Fruit fly (Drosophila melanogaster) whole organism, embryonic: ENCODE measurements around the gene CG12766.

Experiments used
- CG10267 ChIP-seq: fragments of 200-800 bp; sonication (Bioruptor generic); optimal IDR thresholded peaks from 2 replicates; lab custom pipeline; 2018; ENCODE audit warnings: missing biosample characterization, mild to moderate bottlenecking, missing genetic modification characterization, moderate library complexity
- CG11247 ChIP-seq: fragments of 200-800 bp; sonication (Bioruptor generic); IDR thresholded peaks from 2 replicates; pipeline ENCODE4 v1.3.6; 2022; ENCODE audit warnings: missing biosample characterization, missing genetic modification characterization
- CG11398 ChIP-seq: fragments of 200-800 bp; sonication (Bioruptor generic); optimal IDR thresholded peaks from 2 replicates; lab custom pipeline; 2016; ENCODE audit warnings: missing biosample characterization, missing genetic modification characterization
- CG15601 ChIP-seq: fragments of 200-800 bp; sonication (Bioruptor generic); optimal IDR thresholded peaks from 3 replicates; lab custom pipeline; 2019; ENCODE audit warnings: missing biosample characterization, mild to moderate bottlenecking, missing genetic modification characterization, moderate library complexity
- CG16863 ChIP-seq: fragments of 200-800 bp; sonication (Bioruptor generic); optimal IDR thresholded peaks from 3 replicates; lab custom pipeline; 2016; ENCODE audit warnings: missing biosample characterization, missing genetic modification characterization
- CG2199 ChIP-seq: fragments of 200-800 bp; sonication (Bioruptor generic); IDR thresholded peaks from 3 replicates; pipeline ENCODE4 v1.3.6; 2022; ENCODE audit warnings: missing biosample characterization, missing genetic modification characterization
- CG2712 ChIP-seq: fragments of 200-800 bp; optimal IDR thresholded peaks from 3 replicates; lab custom pipeline; 2019; ENCODE audit warnings: missing biosample characterization, mild to moderate bottlenecking, missing genetic modification characterization, moderate library complexity
- CG3281 ChIP-seq: fragments of 200-800 bp; sonication (Bioruptor generic); optimal IDR thresholded peaks from 3 replicates; lab custom pipeline; 2017; ENCODE audit warnings: missing biosample characterization, mild to moderate bottlenecking, missing genetic modification characterization
- CG33213 ChIP-seq: fragments of 200-800 bp; sonication (Bioruptor generic); optimal IDR thresholded peaks from 3 replicates; lab custom pipeline; 2016; ENCODE audit warnings: missing biosample characterization, missing genetic modification characterization
- CG3847 ChIP-seq: fragments of 200-800 bp; sonication (Bioruptor generic); IDR thresholded peaks from 2 replicates; pipeline ENCODE4 v1.3.6; 2022; ENCODE audit warnings: missing biosample characterization, missing genetic modification characterization
- CG4617 ChIP-seq: fragments of 200-800 bp; sonication (Bioruptor generic); optimal IDR thresholded peaks from 3 replicates; lab custom pipeline; 2016; ENCODE audit warnings: missing biosample characterization, missing genetic modification characterization, borderline replicate concordance
- CG7987 ChIP-seq: fragments of 200-800 bp; sonication (Bioruptor generic); optimal IDR thresholded peaks from 2 replicates; lab custom pipeline; 2018; ENCODE audit warnings: missing biosample characterization, mild to moderate bottlenecking, missing genetic modification characterization, moderate library complexity
- CG8924 ChIP-seq: fragments of 200-800 bp; optimal IDR thresholded peaks from 3 replicates; lab custom pipeline; 2019; ENCODE audit warnings: missing biosample characterization, mild to moderate bottlenecking, missing genetic modification characterization, moderate library complexity
- CG8944 ChIP-seq: fragments of 200-800 bp; sonication (Bioruptor generic); optimal IDR thresholded peaks from 3 replicates; lab custom pipeline; 2016; ENCODE audit warnings: missing biosample characterization, missing genetic modification characterization
- CoRest ChIP-seq: fragments of 200-800 bp; sonication (Bioruptor generic); optimal IDR thresholded peaks from 3 replicates; lab custom pipeline; 2018; ENCODE audit warnings: missing biosample characterization, mild to moderate bottlenecking, missing genetic modification characterization, moderate library complexity
- Dip2 ChIP-seq: fragments of 200-800 bp; sonication (Bioruptor generic); IDR thresholded peaks from 2 replicates; pipeline ENCODE4 v1.3.6; 2022; ENCODE audit warnings: missing biosample characterization, missing genetic modification characterization
- Dll ChIP-seq: fragments of 200-800 bp; sonication (Bioruptor generic); IDR thresholded peaks from 4 replicates; pipeline ENCODE4 v1.3.6; 2022; ENCODE audit warnings: missing biosample characterization, missing genetic modification characterization; ENCODE audit not compliant: partially characterized antibody
- Ets97D ChIP-seq: fragments of 200-800 bp; sonication (Bioruptor generic); optimal IDR thresholded peaks from 3 replicates; lab custom pipeline; 2016; ENCODE audit warnings: missing biosample characterization, missing genetic modification characterization
- HLH4C ChIP-seq: fragments of 200-800 bp; sonication (Bioruptor generic); IDR thresholded peaks from 3 replicates; pipeline ENCODE4 v1.3.6; 2022; ENCODE audit warnings: missing biosample characterization, missing genetic modification characterization; ENCODE audit not compliant: partially characterized antibody
- HLH54F ChIP-seq: fragments of 200-800 bp; sonication (Bioruptor generic); optimal IDR thresholded peaks from 3 replicates; lab custom pipeline; 2016; ENCODE audit warnings: missing biosample characterization, missing genetic modification characterization
- HmgZ ChIP-seq: fragments of 200-800 bp; sonication (Bioruptor generic); optimal IDR thresholded peaks from 2 replicates; lab custom pipeline; 2018; ENCODE audit warnings: missing biosample characterization, mild to moderate bottlenecking, missing genetic modification characterization
- MESR4 ChIP-seq: fragments of 200-800 bp; sonication (Bioruptor generic); optimal IDR thresholded peaks from 2 replicates; lab custom pipeline; 2018; ENCODE audit warnings: missing biosample characterization, mild to moderate bottlenecking, missing genetic modification characterization, moderate library complexity
- MTF-1 ChIP-seq: fragments of 200-800 bp; sonication (Bioruptor generic); optimal IDR thresholded peaks from 2 replicates; lab custom pipeline; 2018; ENCODE audit warnings: missing biosample characterization, mild to moderate bottlenecking, missing genetic modification characterization, borderline replicate concordance
- Med ChIP-seq: fragments of 200-800 bp; sonication (Bioruptor generic); peaks from one replicate; lab custom pipeline; 2016; ENCODE audit warnings: missing biosample characterization, missing genetic modification characterization, mild to moderate bottlenecking, inconsistent platforms, moderate library complexity
- NC2β ChIP-seq: fragments of 200-800 bp; sonication (Bioruptor generic); optimal IDR thresholded peaks from 2 replicates; lab custom pipeline; 2016; ENCODE audit warnings: missing biosample characterization, missing genetic modification characterization
- NK7.1 ChIP-seq: fragments of 200-800 bp; sonication (Bioruptor generic); optimal IDR thresholded peaks from 3 replicates; lab custom pipeline; 2016; ENCODE audit warnings: missing biosample characterization, missing genetic modification characterization
- Nf-YC ChIP-seq: fragments of 200-800 bp; optimal IDR thresholded peaks from 3 replicates; lab custom pipeline; 2019; ENCODE audit warnings: missing biosample characterization, mild to moderate bottlenecking, missing genetic modification characterization, moderate library complexity
- Opbp ChIP-seq: fragments of 200-800 bp; sonication (Bioruptor generic); IDR thresholded peaks from 3 replicates; pipeline ENCODE4 v1.3.6; 2022; ENCODE audit warnings: missing biosample characterization, missing genetic modification characterization; ENCODE audit not compliant: partially characterized antibody
- Pdp1 ChIP-seq, 2 experiments: fragments of 200-800 bp; sonication (Bioruptor generic); optimal IDR thresholded peaks; 3 replicates each; lab custom pipeline; 2016; ENCODE audit warnings: missing biosample characterization in 2 of 2, missing genetic modification characterization in 2 of 2, mild to moderate bottlenecking in 1 of 2, moderate library complexity in 1 of 2
- Sin3A ChIP-seq: fragments of >200 bp; optimal IDR thresholded peaks from 2 replicates; lab custom pipeline; 2018
- Sry-δ ChIP-seq: fragments of 200-800 bp; sonication (Bioruptor generic); optimal IDR thresholded peaks from 2 replicates; lab custom pipeline; 2016; ENCODE audit warnings: missing biosample characterization, missing genetic modification characterization
- Xbp1 ChIP-seq: fragments of 200-800 bp; sonication (Bioruptor generic); optimal IDR thresholded peaks from 3 replicates; lab custom pipeline; 2016; ENCODE audit warnings: missing biosample characterization, mild to moderate bottlenecking, missing genetic modification characterization
- abd-A ChIP-seq: fragments of 200-800 bp; sonication (Bioruptor generic); optimal IDR thresholded peaks from 3 replicates; lab custom pipeline; 2019; ENCODE audit warnings: missing biosample characterization, mild to moderate bottlenecking, missing genetic modification characterization, moderate library complexity
- chinmo ChIP-seq: fragments of 200-800 bp; sonication (Bioruptor generic); IDR thresholded peaks from 4 replicates; pipeline ENCODE4 v1.3.6; 2022; ENCODE audit warnings: missing biosample characterization, missing genetic modification characterization; ENCODE audit not compliant: partially characterized antibody
- ci ChIP-seq: fragments of 200-800 bp; sonication (Bioruptor generic); IDR thresholded peaks from 3 replicates; pipeline ENCODE4 v1.3.6; 2022; ENCODE audit warnings: missing biosample characterization, missing genetic modification characterization
- dm ChIP-seq: fragments of 200-800 bp; sonication (Bioruptor generic); optimal IDR thresholded peaks from 3 replicates; lab custom pipeline; 2016; ENCODE audit warnings: missing biosample characterization, missing genetic modification characterization
- dpn ChIP-seq, 2 experiments: fragments of 200-800 bp; sonication (Bioruptor generic); optimal IDR thresholded peaks; 3 replicates each; lab custom pipeline; 2016; ENCODE audit warnings: missing biosample characterization in 2 of 2, missing genetic modification characterization in 2 of 2
- grn ChIP-seq: fragments of 200-800 bp; sonication (Bioruptor generic); optimal IDR thresholded peaks from 3 replicates; lab custom pipeline; 2017; ENCODE audit warnings: missing biosample characterization, missing genetic modification characterization
- ham ChIP-seq: fragments of 200-800 bp; sonication (Bioruptor generic); IDR thresholded peaks from 2 replicates; pipeline ENCODE4 v1.3.6; 2022; ENCODE audit warnings: missing biosample characterization, missing genetic modification characterization
- klu ChIP-seq: fragments of 200-800 bp; sonication (Bioruptor generic); IDR thresholded peaks from 2 replicates; pipeline ENCODE4 v1.3.6; 2022; ENCODE audit warnings: missing biosample characterization, missing genetic modification characterization
- lab ChIP-seq: fragments of 200-800 bp; sonication (Bioruptor generic); optimal IDR thresholded peaks from 3 replicates; lab custom pipeline; 2017; ENCODE audit warnings: missing biosample characterization, missing genetic modification characterization, mild to moderate bottlenecking, moderate library complexity, missing genetic modification reagents
- maf-S ChIP-seq: fragments of 200-800 bp; sonication (Bioruptor generic); optimal IDR thresholded peaks from 2 replicates; lab custom pipeline; 2016; ENCODE audit warnings: missing biosample characterization, missing genetic modification characterization
- nerfin-1 ChIP-seq: fragments of 200-800 bp; sonication (Bioruptor generic); optimal IDR thresholded peaks from 3 replicates; lab custom pipeline; 2019; ENCODE audit warnings: missing biosample characterization, mild to moderate bottlenecking, missing genetic modification characterization, moderate library complexity
- phol ChIP-seq: fragments of 200-800 bp; sonication (Bioruptor generic); optimal IDR thresholded peaks from 3 replicates; lab custom pipeline; 2018; ENCODE audit warnings: missing biosample characterization, mild to moderate bottlenecking, missing genetic modification characterization, moderate library complexity
- pita ChIP-seq: fragments of 200-800 bp; sonication (Bioruptor generic); optimal IDR thresholded peaks from 2 replicates; lab custom pipeline; 2017; ENCODE audit warnings: missing biosample characterization, mild to moderate bottlenecking, missing genetic modification characterization
- pros ChIP-seq: fragments of 200-800 bp; sonication (Bioruptor generic); optimal IDR thresholded peaks from 3 replicates; lab custom pipeline; 2019; ENCODE audit warnings: missing biosample characterization, mild to moderate bottlenecking, missing genetic modification characterization, moderate library complexity
- wdn ChIP-seq: fragments of 200-800 bp; sonication (Bioruptor generic); IDR thresholded peaks from 2 replicates; pipeline ENCODE4 v1.3.6; 2022; ENCODE audit warnings: missing biosample characterization, missing genetic modification characterization
- zen ChIP-seq: fragments of 200-800 bp; sonication (Bioruptor generic); optimal IDR thresholded peaks from 3 replicates; lab custom pipeline; 2018; ENCODE audit warnings: missing biosample characterization, mild to moderate bottlenecking, missing genetic modification characterization, moderate library complexity
- zfh1 ChIP-seq: fragments of 200-800 bp; sonication (Bioruptor generic); IDR thresholded peaks from 3 replicates; pipeline ENCODE4 v1.3.6; 2022; ENCODE audit warnings: missing biosample characterization, missing genetic modification characterization

The CG12766 gene

DNA sequence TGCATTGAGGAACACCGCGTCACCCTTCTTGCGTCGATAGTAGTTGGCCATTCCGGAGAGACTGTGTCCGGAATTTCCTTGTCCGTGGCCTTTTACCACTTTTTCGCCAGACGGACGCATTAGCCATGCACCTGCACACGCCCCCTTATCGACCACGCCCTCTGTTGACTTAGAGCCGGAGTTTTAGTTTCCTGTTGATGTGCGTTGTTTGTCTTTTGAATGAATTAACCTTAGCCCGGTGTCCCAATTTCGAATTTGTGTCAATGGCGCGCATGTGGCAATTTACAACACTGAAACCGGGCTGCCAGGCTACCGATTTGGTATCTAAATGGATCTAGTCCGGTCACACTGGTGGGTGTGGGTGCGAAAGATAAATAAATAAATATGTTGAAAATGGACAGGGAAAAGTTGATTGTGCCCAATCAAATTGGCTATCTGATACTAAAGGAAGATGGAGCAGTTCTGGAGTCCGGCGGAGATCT, 43.3 kb downstream of the CG12766 start, which contains the start of the genes Gr63a and Lamtor4 (continued):
- TF ChIP-seq MTF-1 (GFP tag; lab: Kevin White, UChicago) (no peak), dpn (GFP tag; optimal IDR thresholded peaks at IDR 0.05; lab: Kevin White, UChicago) (peak; percentile 27 to 28), CG8944 (peak; percentile 12), CG16863 (GFP tag; lab: Kevin White, UChicago) (no peak), CG15601 (tag; lab: Kevin White, UChicago) (peak; percentile 34), Med (peak; percentile 91), maf-S (peak; percentile 24), CG11398 (peak; percentile 0), CoRest (peak; percentile 19), Ets97D (GFP tag; lab: Kevin White, UChicago) (peak; percentile 73), Dll (GFP tag; lab: Robert Waterston, UW) (0 out of 4 replicates have a peak, but pooled peaks have one; percentile 31), ham (no peak), abd-A (no peak), ci (GFP tag; lab: Robert Waterston, UW) (peak; percentile 52; the same call in 1 of the 3 replicates), HLH4C (GFP tag; lab: Robert Waterston, UW) (no peak), HmgZ (tag; lab: Kevin White, UChicago) (peak; percentile 64), MESR4 (GFP tag; lab: Kevin White, UChicago) (peak; percentile 77), zen (tag; lab: Kevin White, UChicago) (peak; percentile 7), pita (GFP tag; lab: Kevin White, UChicago) (no peak), CG8924 (tag; lab: Kevin White, UChicago) (peak; percentile 40), CG4617 (GFP tag; lab: Kevin White, UChicago) (peak; percentile 84), Opbp (peak; percentile 24; the same call in 1 of the 3 replicates), klu (GFP tag; lab: Robert Waterston, UW) (peak; percentile 36; the same call in 1 of the 2 replicates), CG11247 (peak; percentile 13; the same call in 1 of the 2 replicates), HLH54F (GFP tag; lab: Kevin White, UChicago) (peak; percentile 33), Sry-δ (peak; percentile 31), NC2β (peak; percentile 37), Dip2 (GFP tag; lab: Robert Waterston, UW) (no peak), dm (GFP tag; lab: Kevin White, UChicago) (peak; percentile 47), CG3281 (GFP tag; lab: Kevin White, UChicago) (peak; percentile 10), CG7987 (GFP tag; lab: Kevin White, UChicago) (peak; percentile 41), zfh1 (GFP tag; lab: Robert Waterston, UW) (0 out of 3 replicates have a peak, but pooled peaks have one; percentile 20), CG2199 (peak; percentile 98), Nf-YC (tag; lab: Kevin White, UChicago) (peak; percentile 32), CG3847 (GFP tag; lab: Robert Waterston, UW) (0 out of 2 replicates have a peak, but pooled peaks have one; percentile 41), Xbp1 (GFP tag; lab: Kevin White, UChicago) (peak; percentile 26), NK7.1 (no peak), chinmo (0 out of 4 replicates have a peak, but pooled peaks have one; percentile 17), lab (peak; percentile 17), pros (no peak), Sin3A (lab: Kevin White, UChicago) (peak; percentile 42), nerfin-1 (peak; percentile 72), CG2712 (tag; lab: Kevin White, UChicago) (peak; percentile 9), grn (GFP tag; lab: Kevin White, UChicago) (peak; percentile 25), CG33213 (peak; percentile 61), CG10267 (tag; lab: Kevin White, UChicago) (peak; percentile 96), phol (peak; percentile 49), Pdp1 (GFP tag; optimal IDR thresholded peaks at IDR 0.05; lab: Kevin White, UChicago) (peak in 1 of 2 experiments; percentile 22), wdn (GFP tag; lab: Robert Waterston, UW) (0 out of 2 replicates have a peak, but pooled peaks have one; percentile 26)
